Worm (Caenorhabditis elegans) whole organism, young adult: ENCODE data around the gene rab-7.

Source experiments
- K12H6.12 ChIP-seq: fragments of 200-800 bp; sonication (Bioruptor generic); optimal IDR thresholded peaks from 2 replicates; lab custom pipeline; 2018; ENCODE audit warnings: mild to moderate bottlenecking, missing genetic modification characterization, missing compliant biosample characterization
- him-1 ChIP-seq: sonication (generic microtip); optimal IDR thresholded peaks from 2 replicates; lab custom pipeline; 2016; ENCODE audit warnings: missing genotype, missing genetic modification reagents, missing genetic modification characterization, missing compliant biosample characterization
- sdz-38 ChIP-seq: sonication (generic microtip); optimal IDR thresholded peaks from 2 replicates; lab custom pipeline; 2016; ENCODE audit warnings: missing genotype, missing genetic modification characterization, missing compliant biosample characterization

DNA sequence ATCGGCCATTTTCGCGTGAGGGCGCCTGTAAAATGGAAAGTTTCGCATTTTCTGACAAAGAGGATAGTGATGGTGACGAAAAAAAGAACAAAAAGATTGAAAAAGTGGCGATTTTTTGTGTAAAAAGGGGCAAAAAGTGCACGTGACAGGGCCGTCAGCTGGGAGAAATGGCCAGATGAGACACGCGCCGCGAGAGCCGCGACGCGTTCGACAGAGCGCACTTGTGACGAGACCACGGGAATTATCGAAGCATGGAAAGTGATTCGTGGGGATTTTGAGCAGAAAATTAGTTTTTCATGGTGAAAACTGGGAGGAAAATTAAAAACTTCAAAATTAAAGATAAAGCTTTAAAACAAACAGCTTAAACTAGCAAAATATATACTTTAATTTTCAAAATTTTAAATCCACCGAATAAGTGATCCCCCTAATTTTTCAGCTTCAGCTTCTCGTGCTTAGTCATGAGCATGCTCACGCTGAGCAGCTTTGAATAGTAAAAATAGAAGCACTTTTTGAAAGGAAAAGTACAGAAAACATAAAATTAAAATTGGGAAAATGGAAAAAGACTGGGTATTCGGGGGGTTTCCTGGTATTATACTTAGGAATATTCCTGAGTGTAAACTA lies 886 bp upstream of the rab-7 start, which contains the start of gene W03C9.5:
- TF ChIP-seq sdz-38 (tag; lab: Kevin White, UChicago): no peak
- TF ChIP-seq him-1 (tag; lab: Kevin White, UChicago): no peak
- TF ChIP-seq K12H6.12 (tag; lab: Kevin White, UChicago): peak; percentile 97
